Worm (Caenorhabditis elegans) whole organism, late embryonic: ENCODE data around the gene B0507.3.

Experiments
- fkh-10 ChIP-seq: fragments of 150-350 bp; optimal IDR thresholded peaks from 2 replicates; lab custom pipeline; 2014; ENCODE audit warnings: missing biosample characterization, missing genetic modification reagents, missing genetic modification characterization
- hlh-13 ChIP-seq: fragments of 200-800 bp; sonication (Bioruptor generic); optimal IDR thresholded peaks from 2 replicates; lab custom pipeline; 2018; ENCODE audit warnings: mild to moderate bottlenecking, missing genetic modification characterization, missing compliant biosample characterization
- hlh-15 ChIP-seq: sonication (generic microtip); optimal IDR thresholded peaks from 2 replicates; lab custom pipeline; 2016; ENCODE audit warnings: missing genetic modification characterization, missing compliant biosample characterization
- hlh-6 ChIP-seq: sonication (generic microtip); optimal IDR thresholded peaks from 2 replicates; lab custom pipeline; 2016; ENCODE audit warnings: missing genotype, missing genetic modification characterization, missing compliant biosample characterization
- npax-4 ChIP-seq: sonication (generic microtip); optimal IDR thresholded peaks from 2 replicates; lab custom pipeline; 2016; ENCODE audit warnings: missing genetic modification characterization, missing compliant biosample characterization
- pqm-1 ChIP-seq: sonication (generic microtip); optimal IDR thresholded peaks from 2 replicates; lab custom pipeline; 2016; ENCODE audit warnings: missing genetic modification characterization, missing compliant biosample characterization
- sdc-2 ChIP-seq: sonication (generic microtip); optimal IDR thresholded peaks from 2 replicates; lab custom pipeline; 2016; ENCODE audit warnings: missing genotype, missing genetic modification characterization, missing compliant biosample characterization

DNA sequence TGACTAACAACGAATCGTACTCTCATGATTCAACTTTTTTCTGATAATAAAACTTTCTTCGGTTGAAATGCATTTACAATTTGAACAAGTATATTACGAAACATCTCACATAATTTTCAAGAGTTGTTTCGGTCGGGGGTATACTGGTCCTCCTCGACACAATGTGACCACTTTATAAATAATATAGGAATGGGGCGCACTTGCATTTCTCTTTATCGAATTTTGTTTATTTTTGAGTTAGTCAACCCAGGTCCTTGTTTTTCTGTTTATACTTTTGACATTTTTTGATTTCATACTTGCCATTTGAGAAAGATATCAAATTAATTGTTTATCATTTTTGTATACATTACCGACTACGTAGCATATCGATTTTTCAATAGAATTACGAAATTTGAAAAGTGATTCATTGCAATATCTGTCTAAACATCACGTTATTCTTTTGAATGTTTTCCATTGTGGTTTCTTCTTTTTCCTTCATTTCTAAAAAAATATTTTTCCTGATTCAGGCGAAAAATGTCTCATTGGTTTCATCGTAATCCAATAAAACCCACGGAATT is 5.2 kb downstream of the B0507.3 start, which contains the start of gene B0507.2:
- TF ChIP-seq hlh-6 (tag; lab: Kevin White, UChicago) (no peak), hlh-15 (tag; lab: Kevin White, UChicago) (no peak), npax-4 (tag; lab: Kevin White, UChicago) (no peak), sdc-2 (tag; lab: Kevin White, UChicago) (no peak), hlh-13 (GFP tag; lab: Kevin White, UChicago) (no peak), fkh-10 (GFP tag; lab: Kevin White, UChicago) (no peak), pqm-1 (tag; lab: Kevin White, UChicago) (no peak)
